Worm (Caenorhabditis elegans): ENCODE measurements around the gene F21D12.2.

Gene F21D12.2

ce11 chrII:7341572-7342303 is 24.2 kb downstream of the F21D12.2 start (continued):
- no peak for TF ChIP-seq dmd-9 (GFP tag; IDR thresholded peaks at IDR 0.05)
- TF ChIP-seq ceh-44 (GFP tag; IDR thresholded peaks at IDR 0.05): no peak
- no peak for TF ChIP-seq nhr-28 (tag; optimal IDR thresholded peaks at IDR 0.05)
- no peak for TF ChIP-seq F44E2.7 (GFP tag; IDR thresholded peaks at IDR 0.05)
- TF ChIP-seq aha-1 (tag): peak; percentile 97
- no peak for TF ChIP-seq dve-1 (tag; optimal IDR thresholded peaks at IDR 0.05; ENCODE audit: insufficient read depth)
- no peak for TF ChIP-seq ceh-28 (tag; optimal IDR thresholded peaks at IDR 0.05)
- TF ChIP-seq nhr-76 (tag; optimal IDR thresholded peaks at IDR 0.05): no peak
- TF ChIP-seq D1046.2 (GFP tag; IDR thresholded peaks at IDR 0.05): no peak
- TF ChIP-seq Y75B8A.6 (GFP tag; IDR thresholded peaks at IDR 0.05): no peak
- no peak for TF ChIP-seq ZK337.2 (GFP tag; IDR thresholded peaks at IDR 0.05)
- TF ChIP-seq cey-2 (tag; optimal IDR thresholded peaks at IDR 0.05; ENCODE audit: borderline replicate concordance, insufficient read depth): no peak
- no peak for TF ChIP-seq nhr-25 (tag; optimal IDR thresholded peaks at IDR 0.05; ENCODE audit: borderline replicate concordance, insufficient read depth)
- no peak for TF ChIP-seq mxl-3 (GFP tag; optimal IDR thresholded peaks at IDR 0.05)
- no peak for TF ChIP-seq skn-1 (tag; optimal IDR thresholded peaks at IDR 0.05)
- TF ChIP-seq egl-27 (tag; optimal IDR thresholded peaks at IDR 0.05): no peak
- peak; percentile 19; the same call in 1 of the 2 replicates for TF ChIP-seq dmd-6 (GFP tag; IDR thresholded peaks at IDR 0.05)
- peak; percentile 18 for TF ChIP-seq hlh-11 (tag; optimal IDR thresholded peaks at IDR 0.05)
- TF ChIP-seq mes-2 (tag; optimal IDR thresholded peaks at IDR 0.05; ENCODE audit: poor library complexity, severe bottlenecking): no peak
- no peak for TF ChIP-seq unc-130 (GFP tag; optimal IDR thresholded peaks at IDR 0.05)
- no peak for TF ChIP-seq lsy-2 (tag; optimal IDR thresholded peaks at IDR 0.05)
- TF ChIP-seq mep-1 (tag; optimal IDR thresholded peaks at IDR 0.05): no peak
- TF ChIP-seq arid-1 (GFP tag; conservative IDR thresholded peaks at IDR 0.05): no peak
- no peak for TF ChIP-seq mxl-2 (GFP tag; conservative IDR thresholded peaks at IDR 0.05)
- TF ChIP-seq set-16 (GFP tag; IDR thresholded peaks at IDR 0.05): no peak
- TF ChIP-seq Y105C5A.15 (GFP tag; IDR thresholded peaks at IDR 0.05): no peak

ce11 chrII:7342884-7343283 is 25.3 kb downstream of the F21D12.2 start:
- TF ChIP-seq mxl-3 (GFP tag; optimal IDR thresholded peaks at IDR 0.05) (peak; percentile 62), set-16 (GFP tag; IDR thresholded peaks at IDR 0.05) (no peak), mdl-1 (tag; optimal IDR thresholded peaks at IDR 0.05) (peak; percentile 25 to 78), aha-1 (tag) (peak; percentile 56), pha-4 (GFP tag; IDR thresholded peaks at IDR 0.05) (no peak), pha-4 (tag; optimal IDR thresholded peaks at IDR 0.05) (no peak), daf-12 (tag; optimal IDR thresholded peaks at IDR 0.05) (no peak), hlh-30 (tag; optimal IDR thresholded peaks at IDR 0.05; ENCODE audit: insufficient read depth) (peak; percentile 29), hlh-11 (tag; optimal IDR thresholded peaks at IDR 0.05) (peak; percentile 62), unc-62 (GFP tag; optimal IDR thresholded peaks at IDR 0.05 in 1 of 2) (peak in 1 of 2 experiments; percentile 98), unc-62 (tag; optimal IDR thresholded peaks at IDR 0.05) (no peak), mdt-29 (GFP tag; IDR thresholded peaks at IDR 0.05) (no peak), nhr-48 (tag; optimal IDR thresholded peaks at IDR 0.05) (peak; percentile 40), vab-7 (GFP tag; IDR thresholded peaks at IDR 0.05) (no peak), attf-4 (tag; optimal IDR thresholded peaks at IDR 0.05) (no peak), nhr-77 (tag; optimal IDR thresholded peaks at IDR 0.05) (no peak), mep-1 (tag; optimal IDR thresholded peaks at IDR 0.05) (peak; percentile 13), nhr-28 (tag; optimal IDR thresholded peaks at IDR 0.05) (peak; percentile 74), rbr-2 (tag; optimal IDR thresholded peaks at IDR 0.05) (no peak), Y105C5A.15 (GFP tag; IDR thresholded peaks at IDR 0.05) (no peak), nhr-10 (tag; optimal IDR thresholded peaks at IDR 0.05) (no peak), fkh-10 (GFP tag; optimal IDR thresholded peaks at IDR 0.05) (no peak), nhr-76 (tag; optimal IDR thresholded peaks at IDR 0.05) (no peak), F44E2.7 (GFP tag; IDR thresholded peaks at IDR 0.05) (no peak), dpl-1 (GFP tag; optimal IDR thresholded peaks at IDR 0.05) (no peak)
